Worm (Caenorhabditis elegans) whole organism, young adult: Measurements from ENCODE around the gene Y49E10.27.
A peak's percentile ranks its signal among the peaks of the same experiment; 100 is the strongest.

Source experiments
- C17E4.6 ChIP-seq: fragments of 200-800 bp; sonication (Bioruptor generic); IDR thresholded peaks from 2 replicates; pipeline ENCODE4 v1.3.6; 2022; ENCODE audit warnings: missing genetic modification reagents, missing genetic modification characterization, missing compliant biosample characterization
- F10E7.11 ChIP-seq: sonication (generic microtip); optimal IDR thresholded peaks from 2 replicates; lab custom pipeline; 2017; ENCODE audit warnings: mild to moderate bottlenecking, missing genetic modification characterization, moderate library complexity, missing compliant biosample characterization
- F23B12.7 ChIP-seq: sonication (generic microtip); optimal IDR thresholded peaks from 2 replicates; lab custom pipeline; 2017; ENCODE audit warnings: missing genetic modification characterization, mild to moderate bottlenecking, missing compliant biosample characterization, antibody characterized with exemption, moderate library complexity; ENCODE audit not compliant: insufficient read depth
- F33H1.4 ChIP-seq: fragments of 200-800 bp; sonication (Bioruptor generic); IDR thresholded peaks from 2 replicates; pipeline ENCODE4 v1.3.6; 2022; ENCODE audit warnings: missing genetic modification reagents, missing genetic modification characterization, missing compliant biosample characterization
- F39B2.1 ChIP-seq: fragments of 200-800 bp; sonication (Bioruptor generic); IDR thresholded peaks from 2 replicates; pipeline ENCODE4 v1.3.6; 2022; ENCODE audit warnings: missing genetic modification reagents, missing genetic modification characterization, missing compliant biosample characterization
- F49E8.2 ChIP-seq: sonication (generic microtip); optimal IDR thresholded peaks from 3 replicates; lab custom pipeline; 2017; ENCODE audit warnings: missing genetic modification characterization, mild to moderate bottlenecking, missing compliant biosample characterization, antibody characterized with exemption, moderate library complexity; ENCODE audit not compliant: insufficient read depth
- K11D2.4 ChIP-seq: fragments of 200-800 bp; sonication (Bioruptor generic); IDR thresholded peaks from 2 replicates; pipeline ENCODE4 v1.3.6; 2022; ENCODE audit warnings: missing genetic modification reagents, missing genetic modification characterization, missing compliant biosample characterization
- K12H6.12 ChIP-seq: fragments of 200-800 bp; sonication (Bioruptor generic); optimal IDR thresholded peaks from 2 replicates; lab custom pipeline; 2018; ENCODE audit warnings: mild to moderate bottlenecking, missing genetic modification characterization, missing compliant biosample characterization
- T26A5.8 ChIP-seq: sonication (generic microtip); optimal IDR thresholded peaks from 2 replicates; lab custom pipeline; 2016; ENCODE audit warnings: missing genetic modification characterization, missing compliant biosample characterization
- Y53G8AR.9 ChIP-seq: fragments of 200-800 bp; sonication (Bioruptor generic); conservative IDR thresholded peaks from 2 replicates; pipeline ENCODE4 v1.3.6; 2022; ENCODE audit warnings: missing genetic modification reagents, missing genetic modification characterization, missing compliant biosample characterization
- Y95B8A.8 ChIP-seq: fragments of 200-800 bp; sonication (Bioruptor generic); IDR thresholded peaks from 2 replicates; pipeline ENCODE4 v1.3.6; 2022; ENCODE audit warnings: missing genetic modification reagents, missing genetic modification characterization, missing compliant biosample characterization
- ama-1 ChIP-seq, 3 experiments: fragments of 150-350 bp in 1 of 3; sonication (generic microtip) in 2 of 3; optimal IDR thresholded peaks; 2 replicates each; lab custom pipeline; 2014 to 2018; ENCODE audit warnings: missing biosample characterization in 2 of 3, missing genetic modification characterization in 2 of 3, missing genetic modification reagents in 2 of 3
- atf-7 ChIP-seq: sonication (generic microtip); optimal IDR thresholded peaks from 2 replicates; lab custom pipeline; 2017; ENCODE audit warnings: mild to moderate bottlenecking, missing genetic modification characterization, missing compliant biosample characterization
- athp-1 ChIP-seq: sonication (generic microtip); optimal IDR thresholded peaks from 2 replicates; lab custom pipeline; 2017; ENCODE audit warnings: mild to moderate bottlenecking, missing genetic modification characterization, missing compliant biosample characterization
- attf-3 ChIP-seq: fragments of 200-800 bp; sonication (Bioruptor generic); conservative IDR thresholded peaks from 2 replicates; pipeline ENCODE4 v1.3.6; 2022; ENCODE audit warnings: missing genetic modification reagents, missing genetic modification characterization, missing compliant biosample characterization
- attf-5 ChIP-seq: fragments of 200-800 bp; sonication (Bioruptor generic); optimal IDR thresholded peaks from 2 replicates; lab custom pipeline; 2018; ENCODE audit warnings: mild to moderate bottlenecking, missing genetic modification characterization, missing compliant biosample characterization
- cebp-2 ChIP-seq: fragments of 200-800 bp; sonication (Bioruptor generic); IDR thresholded peaks from 2 replicates; pipeline ENCODE4 v1.3.6; 2022; ENCODE audit warnings: missing genetic modification characterization, missing compliant biosample characterization
- ceh-58 ChIP-seq: fragments of 200-800 bp; sonication (Bioruptor generic); IDR thresholded peaks from 2 replicates; pipeline ENCODE4 v1.3.6; 2022; ENCODE audit warnings: missing genetic modification characterization, missing compliant biosample characterization
- chd-7 ChIP-seq: sonication (generic microtip); optimal IDR thresholded peaks from 2 replicates; lab custom pipeline; 2016; ENCODE audit warnings: mild to moderate bottlenecking, missing genetic modification characterization, moderate library complexity, missing compliant biosample characterization
- dpl-1 ChIP-seq: fragments of 150-350 bp; optimal IDR thresholded peaks from 2 replicates; lab custom pipeline; 2014; ENCODE audit warnings: missing biosample characterization, missing genetic modification reagents, missing genetic modification characterization
- efl-1 ChIP-seq: fragments of 150-350 bp; optimal IDR thresholded peaks from 2 replicates; lab custom pipeline; 2014; ENCODE audit warnings: missing biosample characterization, missing genetic modification reagents, missing genetic modification characterization
- egrh-3 ChIP-seq: fragments of 200-800 bp; sonication (Bioruptor generic); IDR thresholded peaks from 2 replicates; pipeline ENCODE4 v1.3.6; 2022; ENCODE audit warnings: missing genetic modification reagents, missing genetic modification characterization, missing compliant biosample characterization
- ekl-4 ChIP-seq: fragments of 200-800 bp; sonication (Bioruptor generic); IDR thresholded peaks from 2 replicates; pipeline ENCODE4 v1.3.6; 2022; ENCODE audit warnings: missing genetic modification reagents, missing genetic modification characterization, missing compliant biosample characterization
- him-1 ChIP-seq: sonication (generic microtip); optimal IDR thresholded peaks from 2 replicates; lab custom pipeline; 2016; ENCODE audit warnings: missing genotype, missing genetic modification reagents, missing genetic modification characterization, missing compliant biosample characterization
- hmg-1.2 ChIP-seq: fragments of 200-800 bp; sonication (Bioruptor generic); IDR thresholded peaks from 2 replicates; pipeline ENCODE4 v1.3.6; 2022; ENCODE audit warnings: missing genetic modification reagents, missing genetic modification characterization, missing compliant biosample characterization
- lin-35 ChIP-seq, 3 experiments: fragments of 150-350 bp in 2 of 3; sonication (generic microtip) in 1 of 3; optimal IDR thresholded peaks; 2 replicates each; lab custom pipeline; 2014 to 2018; ENCODE audit warnings: missing biosample characterization in 3 of 3, missing genetic modification characterization in 3 of 3, missing genetic modification reagents in 3 of 3
- lsy-27 ChIP-seq: sonication (generic microtip); optimal IDR thresholded peaks from 2 replicates; lab custom pipeline; 2017; ENCODE audit warnings: missing genetic modification characterization, mild to moderate bottlenecking, missing compliant biosample characterization, antibody characterized with exemption, missing genotype, borderline replicate concordance; ENCODE audit not compliant: insufficient read depth
- madf-10 ChIP-seq: sonication (generic microtip); optimal IDR thresholded peaks from 2 replicates; lab custom pipeline; 2016; ENCODE audit warnings: mild to moderate bottlenecking, missing genetic modification characterization, missing compliant biosample characterization
- madf-6 ChIP-seq: fragments of 200-800 bp; sonication (Bioruptor generic); IDR thresholded peaks from 2 replicates; pipeline ENCODE4 v1.3.6; 2022; ENCODE audit warnings: missing genetic modification reagents, missing genetic modification characterization, missing compliant biosample characterization
- mcd-1 ChIP-seq: fragments of 200-800 bp; sonication (Bioruptor generic); IDR thresholded peaks from 2 replicates; pipeline ENCODE4 v1.3.6; 2022; ENCODE audit warnings: missing genetic modification reagents, missing genetic modification characterization, missing compliant biosample characterization
- mel-28 ChIP-seq: sonication (generic microtip); optimal IDR thresholded peaks from 2 replicates; lab custom pipeline; 2016; ENCODE audit warnings: borderline replicate concordance, mild to moderate bottlenecking, missing genetic modification characterization, missing compliant biosample characterization
- mxl-1 ChIP-seq: sonication (generic microtip); optimal IDR thresholded peaks from 2 replicates; lab custom pipeline; 2016; ENCODE audit warnings: missing genetic modification characterization, missing compliant biosample characterization
- nhr-120 ChIP-seq: fragments of 200-800 bp; sonication (Bioruptor generic); IDR thresholded peaks from 2 replicates; pipeline ENCODE4 v1.3.6; 2022; ENCODE audit warnings: missing genetic modification characterization, missing compliant biosample characterization
- nhr-179 ChIP-seq: sonication (generic microtip); optimal IDR thresholded peaks from 2 replicates; lab custom pipeline; 2016; ENCODE audit warnings: mild to moderate bottlenecking, missing genetic modification characterization, missing compliant biosample characterization
- pbrm-1 ChIP-seq: fragments of 200-800 bp; sonication (Bioruptor generic); IDR thresholded peaks from 2 replicates; pipeline ENCODE4 v1.3.6; 2022; ENCODE audit warnings: missing genetic modification reagents, missing genetic modification characterization, missing compliant biosample characterization
- repo-1 ChIP-seq: sonication (generic microtip); optimal IDR thresholded peaks from 2 replicates; lab custom pipeline; 2017; ENCODE audit warnings: mild to moderate bottlenecking, missing genetic modification characterization, missing compliant biosample characterization
- snpc-4 ChIP-seq, 5 experiments: fragments of 150-350 bp in 1 of 5; sonication (generic microtip) in 4 of 5; optimal IDR thresholded peaks; 2 replicates each; lab custom pipeline; 2014 to 2018; ENCODE audit warnings: missing genetic modification characterization in 5 of 5, missing biosample characterization in 3 of 5, antibody characterized with exemption in 2 of 5, mild to moderate bottlenecking in 2 of 5, missing compliant biosample characterization in 2 of 5, missing genotype in 2 of 5, moderate library complexity in 2 of 5, missing genetic modification reagents in 1 of 5
- tbx-9 ChIP-seq: sonication (generic microtip); optimal IDR thresholded peaks from 2 replicates; lab custom pipeline; 2016; ENCODE audit warnings: borderline replicate concordance, missing genetic modification characterization, inconsistent platforms, missing compliant biosample characterization
- unc-130 ChIP-seq: sonication (generic microtip); optimal IDR thresholded peaks from 2 replicates; lab custom pipeline; 2016; ENCODE audit warnings: missing genetic modification reagents, missing genetic modification characterization, missing compliant biosample characterization
- unc-62 ChIP-seq: fragments of 150-350 bp; optimal IDR thresholded peaks from 2 replicates; lab custom pipeline; 2014; ENCODE audit warnings: missing biosample characterization, missing genetic modification reagents, missing genetic modification characterization
- ztf-25 ChIP-seq: fragments of 200-800 bp; sonication (Bioruptor generic); IDR thresholded peaks from 2 replicates; pipeline ENCODE4 v1.3.6; 2022; ENCODE audit warnings: missing genetic modification reagents, missing genetic modification characterization, missing compliant biosample characterization
- ztf-3 ChIP-seq: fragments of 200-800 bp; sonication (Bioruptor generic); optimal IDR thresholded peaks from 2 replicates; lab custom pipeline; 2018; ENCODE audit warnings: mild to moderate bottlenecking, missing genetic modification characterization, missing compliant biosample characterization

The Y49E10.27 gene

ce11 chrIII:12427527-12428263, 6.5 kb upstream of the Y49E10.27 start:
- TF ChIP-seq him-1 (no peak), egrh-3 (GFP tag; lab: Robert Waterston, UW) (no peak), ama-1 (optimal IDR thresholded peaks at IDR 0.05; lab: Kevin White, UChicago) (no peak), ama-1 (GFP tag; optimal IDR thresholded peaks at IDR 0.05; lab: Kevin White, UChicago) (peak in 1 of 2 experiments; percentile 42), nhr-120 (GFP tag; lab: Robert Waterston, UW) (no peak), cebp-2 (GFP tag; lab: Robert Waterston, UW) (no peak), efl-1 (GFP tag; lab: Kevin White, UChicago) (peak; percentile 13)

- TF ChIP-seq dpl-1 (peak; percentile 26), snpc-4 (GFP tag; optimal IDR thresholded peaks at IDR 0.05; lab: Kevin White, UChicago) (peak; percentile 12), snpc-4 (tag; optimal IDR thresholded peaks at IDR 0.05; lab: Kevin White, UChicago) (no peak), ztf-3 (GFP tag; lab: Kevin White, UChicago) (no peak)
- TF ChIP-seq, all 124 proteins: peak for 2
These were observed 6.0 kb upstream of the Y49E10.27 start for ce11 chrIII:12428264-12428627.

ce11 chrIII:12428799-12429351, 5.3 kb upstream of the Y49E10.27 start:
- peak; percentile 4 for TF ChIP-seq unc-130 (GFP tag; lab: Kevin White, UChicago)
- TF ChIP-seq F33H1.4 (GFP tag; lab: Robert Waterston, UW) = no peak; the same call in 1 of the 2 replicates
- TF ChIP-seq Y53G8AR.9 (GFP tag; lab: Robert Waterston, UW) = peak; percentile 47; the same call in 1 of the 2 replicates
- TF ChIP-seq F39B2.1 (GFP tag; lab: Robert Waterston, UW) = no peak
- no peak for TF ChIP-seq nhr-179 (tag; lab: Kevin White, UChicago)
- TF ChIP-seq madf-6 (GFP tag; lab: Robert Waterston, UW) = peak; percentile 62
- TF ChIP-seq tbx-9 (tag; lab: Kevin White, UChicago) = no peak
- TF ChIP-seq madf-10 = no peak
- TF ChIP-seq lsy-27 (tag; lab: Kevin White, UChicago) = no peak
- TF ChIP-seq snpc-4 (GFP tag; optimal IDR thresholded peaks at IDR 0.05; lab: Kevin White, UChicago) = no peak
- TF ChIP-seq snpc-4 (tag; optimal IDR thresholded peaks at IDR 0.05; lab: Kevin White, UChicago) = no peak
- TF ChIP-seq chd-7 (tag; lab: Kevin White, UChicago) = peak; percentile 51
- peak; percentile 69 for TF ChIP-seq athp-1
- no peak for TF ChIP-seq C17E4.6 (GFP tag; lab: Robert Waterston, UW)
- no peak for TF ChIP-seq mel-28 (tag; lab: Kevin White, UChicago)
- TF ChIP-seq F10E7.11 (tag; lab: Kevin White, UChicago) = peak; percentile 13
- TF ChIP-seq mcd-1 (GFP tag; lab: Robert Waterston, UW) = peak; percentile 35; the same call in 1 of the 2 replicates
- TF ChIP-seq lin-35 (GFP tag; optimal IDR thresholded peaks at IDR 0.05; lab: Kevin White, UChicago) = peak in 1 of 3 experiments; percentile 26
- no peak for TF ChIP-seq atf-7 (tag; lab: Kevin White, UChicago)
- TF ChIP-seq F49E8.2 (tag; lab: Kevin White, UChicago) = peak; percentile 86
- peak; percentile 67 for TF ChIP-seq Y95B8A.8 (GFP tag; lab: Robert Waterston, UW)
- no peak for TF ChIP-seq hmg-1.2 (GFP tag; lab: Robert Waterston, UW)
- no peak for TF ChIP-seq him-1
- no peak for TF ChIP-seq unc-62 (GFP tag; lab: Kevin White, UChicago)
- no peak for TF ChIP-seq attf-3 (GFP tag; lab: Robert Waterston, UW)
- no peak for TF ChIP-seq F23B12.7 (tag; lab: Kevin White, UChicago)
- no peak for TF ChIP-seq mxl-1 (tag; lab: Kevin White, UChicago)
- TF ChIP-seq ztf-3 (GFP tag; lab: Kevin White, UChicago) = no peak
- TF ChIP-seq attf-5 (GFP tag; lab: Kevin White, UChicago) = no peak
- TF ChIP-seq repo-1 = no peak
- no peak for TF ChIP-seq K11D2.4
- no peak for TF ChIP-seq K12H6.12
- TF ChIP-seq ekl-4 (GFP tag; lab: Robert Waterston, UW) = no peak
- TF ChIP-seq T26A5.8 (tag; lab: Kevin White, UChicago) = no peak
- 0 out of 2 replicates have a peak, but pooled peaks have one; percentile 54 for TF ChIP-seq ceh-58 (GFP tag; lab: Robert Waterston, UW)
- TF ChIP-seq ztf-25 (GFP tag; lab: Robert Waterston, UW) = peak; percentile 28; the same call in 1 of the 2 replicates
- no peak for TF ChIP-seq pbrm-1 (GFP tag; lab: Robert Waterston, UW)
